Worm (Caenorhabditis elegans) whole organism, early embryonic: ENCODE results near the gene F49F1.9.

ENCODE experiments used
- ama-1 ChIP-seq: fragments of 150-350 bp; optimal IDR thresholded peaks from 2 replicates; lab custom pipeline; 2014
- ets-7 ChIP-seq: sonication (generic microtip); optimal IDR thresholded peaks from 2 replicates; lab custom pipeline; 2016; ENCODE audit warnings: missing genotype, missing genetic modification characterization, missing compliant biosample characterization

DNA sequence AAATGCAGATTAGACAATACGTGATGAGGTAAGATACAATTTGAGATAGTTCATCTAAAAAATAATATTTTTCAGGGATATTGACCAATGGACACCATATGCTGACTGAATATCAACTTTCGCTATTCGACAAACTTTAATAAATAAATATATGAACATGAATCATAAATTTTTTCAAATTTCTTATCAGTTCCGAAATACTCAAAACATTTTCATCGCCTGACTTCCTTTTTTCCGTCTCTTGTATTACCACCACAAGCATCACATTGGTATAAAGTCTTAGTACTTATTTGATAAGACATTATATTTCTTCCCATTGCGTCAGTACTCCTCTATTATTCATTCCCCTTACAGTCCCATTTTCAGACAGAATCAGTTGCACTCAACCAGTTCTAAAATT, 14.8 kb upstream of the F49F1.9 start, which contains the start of the genes K08D10.10 and R07C12.1:
- no peak for TF ChIP-seq ama-1
- no peak for TF ChIP-seq ets-7 (tag; lab: Kevin White, UChicago)
